Fruit fly (Drosophila melanogaster): ENCODE data around the gene meru.

meru gene

dm6 chr3L:15794311-15794710 lies 49.6 kb downstream of the meru start (continued):
- TF ChIP-seq sqz (GFP tag; optimal IDR thresholded peaks at IDR 0.05) (no peak), en (GFP tag; optimal IDR thresholded peaks at IDR 0.05) (no peak), Blimp-1 (GFP tag; optimal IDR thresholded peaks at IDR 0.05) (peak; percentile 30), CG9609 (GFP tag; optimal IDR thresholded peaks at IDR 0.05) (no peak), CG17359 (tag; optimal IDR thresholded peaks at IDR 0.05) (peak; percentile 52), CG9727 (GFP tag; optimal IDR thresholded peaks at IDR 0.05) (peak; percentile 79), trh (GFP tag; optimal IDR thresholded peaks at IDR 0.05) (no peak), esg (GFP tag; conservative IDR thresholded peaks at IDR 0.05) (peak; percentile 31; the same call in 1 of the 2 replicates), CG14965 (GFP tag; optimal IDR thresholded peaks at IDR 0.05; ENCODE audit: borderline replicate concordance) (no peak), CG13624 (GFP tag; optimal IDR thresholded peaks at IDR 0.05) (peak; percentile 1), CG17361 (GFP tag; IDR thresholded peaks at IDR 0.05) (0 out of 3 replicates have a peak, but pooled peaks have one; percentile 39), sd (tag; optimal IDR thresholded peaks at IDR 0.05) (no peak), pita (GFP tag; optimal IDR thresholded peaks at IDR 0.05) (no peak), lola (GFP tag; optimal IDR thresholded peaks at IDR 0.05) (peak in 1 of 3 experiments; percentile 72), gt (GFP tag; IDR thresholded peaks at IDR 0.05) (no peak), tx (GFP tag; optimal IDR thresholded peaks at IDR 0.05) (no peak), caup (GFP tag; optimal IDR thresholded peaks at IDR 0.05; ENCODE audit: severe bottlenecking) (peak; percentile 0), CG32772 (GFP tag; IDR thresholded peaks at IDR 0.05) (no peak), HLH3B (GFP tag; IDR thresholded peaks at IDR 0.05) (peak; percentile 73), Hsf (GFP tag; optimal IDR thresholded peaks at IDR 0.05) (peak; percentile 46), CG10959 (GFP tag; IDR thresholded peaks at IDR 0.05) (peak; percentile 75), CG3281 (GFP tag; optimal IDR thresholded peaks at IDR 0.05) (no peak), CG7556 (GFP tag; optimal IDR thresholded peaks at IDR 0.05) (peak; percentile 54), Elba2 (GFP tag; optimal IDR thresholded peaks at IDR 0.05) (peak; percentile 17), bcd (GFP tag; optimal IDR thresholded peaks at IDR 0.05) (peak; percentile 45), pnt (GFP tag; optimal IDR thresholded peaks at IDR 0.05) (peak; percentile 1), lmd (GFP tag; IDR thresholded peaks at IDR 0.05) (0 out of 2 replicates have a peak, but pooled peaks have one; percentile 36), otp (GFP tag; IDR thresholded peaks at IDR 0.05) (peak; percentile 56; the same call in 1 of the 3 replicates), Nf-YB (GFP tag; optimal IDR thresholded peaks at IDR 0.05) (peak; percentile 19), kah (GFP tag; optimal IDR thresholded peaks at IDR 0.05) (no peak), CG18262 (tag; optimal IDR thresholded peaks at IDR 0.05) (peak; percentile 56), eve (GFP tag; optimal IDR thresholded peaks at IDR 0.05) (peak in 1 of 2 experiments; percentile 50), zen2 (GFP tag; IDR thresholded peaks at IDR 0.05; ENCODE audit: partially characterized antibody) (no peak), CG10209 (GFP tag; optimal IDR thresholded peaks at IDR 0.05) (peak; percentile 37), CG11085 (GFP tag; IDR thresholded peaks at IDR 0.05) (no peak), TFAM (GFP tag; optimal IDR thresholded peaks at IDR 0.05) (no peak), Hr51 (GFP tag; optimal IDR thresholded peaks at IDR 0.05) (peak in 1 of 2 experiments; percentile 39), prd (optimal IDR thresholded peaks at IDR 0.05) (no peak), prd (GFP tag; IDR thresholded peaks at IDR 0.05) (peak; percentile 79), jing (GFP tag; optimal IDR thresholded peaks at IDR 0.05) (no peak), CG15011 (GFP tag; optimal IDR thresholded peaks at IDR 0.05) (no peak), YL-1 (GFP tag; optimal IDR thresholded peaks at IDR 0.05) (no peak), grn (GFP tag; optimal IDR thresholded peaks at IDR 0.05) (no peak), Ets65A (GFP tag) (peak; percentile 94), Dfd (GFP tag; optimal IDR thresholded peaks at IDR 0.05) (no peak), CG18599 (GFP tag; optimal IDR thresholded peaks at IDR 0.05) (peak; percentile 63), CG13424 (tag; optimal IDR thresholded peaks at IDR 0.05) (peak; percentile 34), Drgx (GFP tag; IDR thresholded peaks at IDR 0.05) (no peak), org-1 (GFP tag; optimal IDR thresholded peaks at IDR 0.05) (peak; percentile 14), E2f2 (GFP tag; IDR thresholded peaks at IDR 0.05) (peak; percentile 15; the same call in 1 of the 2 replicates), tgo (GFP tag; IDR thresholded peaks at IDR 0.05) (peak; percentile 24; the same call in 1 of the 3 replicates)

Measured in whole organism, embryonic.